Worm (Caenorhabditis elegans) whole organism, early embryonic: ENCODE data around the gene K02D10.4.

Experiments
- ama-1 ChIP-seq: fragments of 150-350 bp; optimal IDR thresholded peaks from 2 replicates; lab custom pipeline; 2014
- flt-1 ChIP-seq: fragments of 200-800 bp; sonication (Bioruptor generic); IDR thresholded peaks from 2 replicates; pipeline ENCODE4 v1.3.6; 2022; ENCODE audit warnings: missing genetic modification characterization, missing compliant biosample characterization
- hmbx-1 ChIP-seq: sonication (generic microtip); optimal IDR thresholded peaks from 2 replicates; lab custom pipeline; 2016; ENCODE audit warnings: mild to moderate bottlenecking, missing genetic modification characterization, missing compliant biosample characterization
- hmg-4 ChIP-seq: fragments of 200-800 bp; sonication (Bioruptor generic); optimal IDR thresholded peaks from 2 replicates; lab custom pipeline; 2018; ENCODE audit warnings: mild to moderate bottlenecking, missing genetic modification characterization, missing compliant biosample characterization
- hnd-1 ChIP-seq: sonication (generic microtip); optimal IDR thresholded peaks from 2 replicates; lab custom pipeline; 2016; ENCODE audit warnings: missing genetic modification characterization, missing compliant biosample characterization
- scrt-1 ChIP-seq: fragments of 200-800 bp; sonication (Bioruptor generic); IDR thresholded peaks from 2 replicates; pipeline ENCODE4 v1.3.6; 2022; ENCODE audit warnings: missing genetic modification characterization, missing compliant biosample characterization

- no peak for TF ChIP-seq hmbx-1 (tag; lab: Kevin White, UChicago)
- TF ChIP-seq scrt-1: no peak
- no peak for TF ChIP-seq hnd-1 (tag; lab: Kevin White, UChicago)
- TF ChIP-seq flt-1: no peak
- TF ChIP-seq hmg-4 (GFP tag; lab: Kevin White, UChicago): no peak
- no peak for TF ChIP-seq ama-1 (lab: Kevin White, UChicago)
Observed at ce11 chrIII:8748620-8749019, 31.2 kb downstream of the K02D10.4 start.
